Fruit fly (Drosophila melanogaster): ENCODE data around the gene stx.
A peak's percentile ranks its signal among the peaks of the same experiment; 100 is the strongest.

stx gene

dm6 chrX:10771856-10772592, 27.3 kb upstream of the stx start, which contains the start of gene CG15211 (continued):
- TF ChIP-seq sisA (GFP tag; IDR thresholded peaks at IDR 0.05) (peak; percentile 55), pita (GFP tag; optimal IDR thresholded peaks at IDR 0.05) (no peak), CG31441 (GFP tag; IDR thresholded peaks at IDR 0.05) (peak; percentile 84), shn (GFP tag; optimal IDR thresholded peaks at IDR 0.05) (peak; percentile 20), caup (GFP tag; optimal IDR thresholded peaks at IDR 0.05; ENCODE audit: severe bottlenecking) (peak; percentile 49), pum (GFP tag; optimal IDR thresholded peaks at IDR 0.05) (peak; percentile 39), knrl (GFP tag; IDR thresholded peaks at IDR 0.05; ENCODE audit: partially characterized antibody) (no peak), trem (tag; optimal IDR thresholded peaks at IDR 0.05) (peak; percentile 57), Bdp1 (GFP tag; optimal IDR thresholded peaks at IDR 0.05) (no peak), CG17612 (GFP tag; IDR thresholded peaks at IDR 0.05) (no peak), run (tag; optimal IDR thresholded peaks at IDR 0.05) (peak; percentile 17), CG2875 (GFP tag; optimal IDR thresholded peaks at IDR 0.05) (peak; percentile 62), oc (tag; optimal IDR thresholded peaks at IDR 0.05) (peak; percentile 82), repo (GFP tag; optimal IDR thresholded peaks at IDR 0.05) (peak; percentile 28), Doc3 (GFP tag; IDR thresholded peaks at IDR 0.05; ENCODE audit: partially characterized antibody) (no peak), sob (GFP tag; IDR thresholded peaks at IDR 0.05) (no peak), esg (GFP tag; conservative IDR thresholded peaks at IDR 0.05) (peak; percentile 37; the same call in 1 of the 2 replicates), CG12942 (GFP tag; optimal IDR thresholded peaks at IDR 0.05) (peak; percentile 52), CG10462 (GFP tag; optimal IDR thresholded peaks at IDR 0.05) (peak; percentile 8), sr (GFP tag; IDR thresholded peaks at IDR 0.05) (peak; percentile 80), salm (tag; optimal IDR thresholded peaks at IDR 0.05) (peak; percentile 47), unc-4 (GFP tag; IDR thresholded peaks at IDR 0.05; ENCODE audit: partially characterized antibody) (no peak), CG10543 (GFP tag; optimal IDR thresholded peaks at IDR 0.05) (no peak), CG6175 (GFP tag; IDR thresholded peaks at IDR 0.05) (peak; percentile 99), CG8281 (tag; optimal IDR thresholded peaks at IDR 0.05) (peak; percentile 54), CG13775 (GFP tag; optimal IDR thresholded peaks at IDR 0.05) (peak; percentile 73), org-1 (GFP tag; optimal IDR thresholded peaks at IDR 0.05) (peak; percentile 56), Dip2 (GFP tag; IDR thresholded peaks at IDR 0.05) (no peak), CG16863 (GFP tag; optimal IDR thresholded peaks at IDR 0.05) (peak; percentile 24), CG6272 (GFP tag; IDR thresholded peaks at IDR 0.05) (no peak), CG6854 (GFP tag; optimal IDR thresholded peaks at IDR 0.05) (peak; percentile 32), CG14710 (tag; optimal IDR thresholded peaks at IDR 0.05) (peak; percentile 78), Taf1 (GFP tag; IDR thresholded peaks at IDR 0.05) (no peak), stwl (tag; optimal IDR thresholded peaks at IDR 0.05) (no peak), ro (GFP tag; IDR thresholded peaks at IDR 0.05) (0 out of 2 replicates have a peak, but pooled peaks have one; percentile 37), CG12299 (tag; optimal IDR thresholded peaks at IDR 0.05) (peak; percentile 68), BtbVII (GFP tag; optimal IDR thresholded peaks at IDR 0.05) (peak; percentile 77), Drgx (GFP tag; IDR thresholded peaks at IDR 0.05) (peak; percentile 77), chm (GFP tag; IDR thresholded peaks at IDR 0.05) (peak; percentile 35), CG12769 (tag; optimal IDR thresholded peaks at IDR 0.05) (peak; percentile 91), twi (tag; optimal IDR thresholded peaks at IDR 0.05) (peak; percentile 53), D19A (tag; optimal IDR thresholded peaks at IDR 0.05) (peak; percentile 79), dmrt11E (tag; optimal IDR thresholded peaks at IDR 0.05) (peak; percentile 70), D19B (GFP tag; optimal IDR thresholded peaks at IDR 0.05) (no peak), Dek (tag; optimal IDR thresholded peaks at IDR 0.05) (peak; percentile 27), Dp (GFP tag; optimal IDR thresholded peaks at IDR 0.05) (no peak), pan (optimal IDR thresholded peaks at IDR 0.05) (no peak), pan (GFP tag; optimal IDR thresholded peaks at IDR 0.05 in 1 of 2, IDR thresholded peaks at IDR 0.05 in 1 of 2) (peak in 1 of 2 experiments; percentile 63), sug (tag; optimal IDR thresholded peaks at IDR 0.05) (peak; percentile 36)

All from whole organism, embryonic.